Fruit fly (Drosophila melanogaster) whole organism, embryonic: ENCODE data around the gene CG31358.
A peak's percentile ranks its signal among the peaks of the same experiment; 100 is the strongest.

Source experiments
- Antp ChIP-seq: fragments of 200-800 bp; sonication (Bioruptor generic); optimal IDR thresholded peaks from 3 replicates; lab custom pipeline; 2016; ENCODE audit warnings: missing biosample characterization, missing genetic modification characterization
- CG10366 ChIP-seq: fragments of 200-800 bp; sonication (Bioruptor generic); IDR thresholded peaks from 2 replicates; pipeline ENCODE4 v1.3.6; 2022; ENCODE audit warnings: missing biosample characterization, missing genetic modification characterization
- CG10654 ChIP-seq: fragments of 200-800 bp; sonication (Bioruptor generic); optimal IDR thresholded peaks from 2 replicates; lab custom pipeline; 2016; ENCODE audit warnings: missing biosample characterization, missing genetic modification characterization
- CG11085 ChIP-seq: fragments of 200-800 bp; sonication (Bioruptor generic); IDR thresholded peaks from 2 replicates; pipeline ENCODE4 v1.3.6; 2022; ENCODE audit warnings: missing biosample characterization, missing genetic modification characterization
- CG11247 ChIP-seq: fragments of 200-800 bp; sonication (Bioruptor generic); IDR thresholded peaks from 2 replicates; pipeline ENCODE4 v1.3.6; 2022; ENCODE audit warnings: missing biosample characterization, missing genetic modification characterization
- CG11504 ChIP-seq: fragments of 200-800 bp; sonication (Bioruptor generic); optimal IDR thresholded peaks from 3 replicates; lab custom pipeline; 2019; ENCODE audit warnings: missing biosample characterization, mild to moderate bottlenecking, missing genetic modification characterization, moderate library complexity
- CG11695 ChIP-seq: fragments of 200-800 bp; sonication (Bioruptor generic); IDR thresholded peaks from 3 replicates; pipeline ENCODE4 v1.3.6; 2022; ENCODE audit warnings: missing biosample characterization, missing genetic modification characterization
- CG12071 ChIP-seq: fragments of 200-800 bp; sonication (Bioruptor generic); optimal IDR thresholded peaks from 3 replicates; lab custom pipeline; 2018; ENCODE audit warnings: missing biosample characterization, mild to moderate bottlenecking, missing genetic modification characterization
- CG12155 ChIP-seq: fragments of 200-800 bp; sonication (Bioruptor generic); optimal IDR thresholded peaks from 3 replicates; lab custom pipeline; 2016; ENCODE audit warnings: missing biosample characterization, missing genetic modification characterization
- CG12659 ChIP-seq: fragments of 200-800 bp; sonication (Bioruptor generic); optimal IDR thresholded peaks from 3 replicates; lab custom pipeline; 2017; ENCODE audit warnings: mild to moderate bottlenecking, missing biosample characterization, missing genetic modification reagents, missing genetic modification characterization
- CG13424 ChIP-seq: fragments of 200-800 bp; sonication (Bioruptor generic); optimal IDR thresholded peaks from 2 replicates; lab custom pipeline; 2019; ENCODE audit warnings: missing biosample characterization, mild to moderate bottlenecking, missing genetic modification characterization, moderate library complexity
- CG13894 ChIP-seq: fragments of 200-800 bp; sonication (Bioruptor generic); optimal IDR thresholded peaks from 3 replicates; lab custom pipeline; 2018; ENCODE audit warnings: missing biosample characterization, mild to moderate bottlenecking, missing genetic modification characterization, moderate library complexity
- CG15011 ChIP-seq: fragments of 200-800 bp; sonication (Bioruptor generic); optimal IDR thresholded peaks from 3 replicates; lab custom pipeline; 2018; ENCODE audit warnings: missing biosample characterization, mild to moderate bottlenecking, missing genetic modification characterization
- CG15514 ChIP-seq: fragments of 200-800 bp; sonication (Bioruptor generic); optimal IDR thresholded peaks from 3 replicates; lab custom pipeline; 2017; ENCODE audit warnings: missing biosample characterization, missing genetic modification characterization, mild to moderate bottlenecking, moderate library complexity, missing genetic modification reagents
- CG18011 ChIP-seq: fragments of 200-800 bp; sonication (Bioruptor generic); optimal IDR thresholded peaks from 2 replicates; lab custom pipeline; 2017; ENCODE audit warnings: missing biosample characterization, missing genetic modification characterization, mild to moderate bottlenecking, moderate library complexity, missing genotype
- CG18476 ChIP-seq: fragments of 200-800 bp; sonication (Bioruptor generic); optimal IDR thresholded peaks from 2 replicates; lab custom pipeline; 2016; ENCODE audit warnings: missing biosample characterization, mild to moderate bottlenecking, missing genetic modification characterization
- CG18764 ChIP-seq: fragments of 200-800 bp; sonication (Bioruptor generic); optimal IDR thresholded peaks from 3 replicates; lab custom pipeline; 2016; ENCODE audit warnings: missing biosample characterization, missing genetic modification characterization
- CG2889 ChIP-seq: fragments of 200-800 bp; sonication (Bioruptor generic); IDR thresholded peaks from 3 replicates; pipeline ENCODE4 v1.3.6; 2022; ENCODE audit warnings: missing biosample characterization, missing genetic modification characterization
- CG3407 ChIP-seq: fragments of 200-800 bp; sonication (Bioruptor generic); optimal IDR thresholded peaks from 2 replicates; lab custom pipeline; 2018; ENCODE audit warnings: missing biosample characterization, mild to moderate bottlenecking, missing genetic modification characterization
- CG3847 ChIP-seq: fragments of 200-800 bp; sonication (Bioruptor generic); IDR thresholded peaks from 2 replicates; pipeline ENCODE4 v1.3.6; 2022; ENCODE audit warnings: missing biosample characterization, missing genetic modification characterization
- CG4360 ChIP-seq: fragments of 200-800 bp; sonication (Bioruptor generic); IDR thresholded peaks from 2 replicates; pipeline ENCODE4 v1.3.6; 2022; ENCODE audit warnings: missing biosample characterization, missing genetic modification characterization
- CG6765 ChIP-seq: fragments of 200-800 bp; sonication (Bioruptor generic); optimal IDR thresholded peaks from 3 replicates; lab custom pipeline; 2017; ENCODE audit warnings: missing biosample characterization, mild to moderate bottlenecking, missing genetic modification characterization
- CG7839 ChIP-seq: fragments of 200-800 bp; sonication (Bioruptor generic); optimal IDR thresholded peaks from 3 replicates; lab custom pipeline; 2018; ENCODE audit warnings: missing biosample characterization, mild to moderate bottlenecking, missing genetic modification characterization, moderate library complexity
- CG8281 ChIP-seq: fragments of 200-800 bp; sonication (Bioruptor generic); optimal IDR thresholded peaks from 2 replicates; lab custom pipeline; 2018; ENCODE audit warnings: missing biosample characterization, mild to moderate bottlenecking, missing genetic modification characterization, moderate library complexity
- CG8388 ChIP-seq: fragments of 200-800 bp; sonication (Bioruptor generic); optimal IDR thresholded peaks from 2 replicates; lab custom pipeline; 2019; ENCODE audit warnings: missing biosample characterization, mild to moderate bottlenecking, missing genetic modification characterization, moderate library complexity
- CHES-1-like ChIP-seq: fragments of 200-800 bp; sonication (Bioruptor generic); optimal IDR thresholded peaks from 2 replicates; lab custom pipeline; 2016; ENCODE audit warnings: missing biosample characterization, missing genetic modification characterization
- Camta ChIP-seq: fragments of 200-800 bp; sonication (Bioruptor generic); optimal IDR thresholded peaks from 2 replicates; lab custom pipeline; 2016; ENCODE audit warnings: missing biosample characterization, missing genetic modification characterization
- Chrac-16 ChIP-seq: fragments of 200-800 bp; sonication (Bioruptor generic); optimal IDR thresholded peaks from 3 replicates; lab custom pipeline; 2016; ENCODE audit warnings: missing biosample characterization, missing genetic modification characterization
- Dip3 ChIP-seq: fragments of 200-800 bp; sonication (Bioruptor generic); optimal IDR thresholded peaks from 3 replicates; lab custom pipeline; 2016; ENCODE audit warnings: missing biosample characterization, missing genetic modification characterization
- Gug ChIP-seq: fragments of 200-800 bp; sonication (Bioruptor generic); IDR thresholded peaks from 4 replicates; pipeline ENCODE4 v1.3.6; 2022; ENCODE audit warnings: missing biosample characterization, missing genetic modification characterization
- Lhr ChIP-seq: fragments of 200-800 bp; sonication (Bioruptor generic); optimal IDR thresholded peaks from 3 replicates; lab custom pipeline; 2017; ENCODE audit warnings: mild to moderate bottlenecking, missing biosample characterization, missing genetic modification reagents, missing genetic modification characterization
- NFAT ChIP-seq: fragments of 200-800 bp; sonication (Bioruptor generic); IDR thresholded peaks from 2 replicates; pipeline ENCODE4 v1.3.6; 2022; ENCODE audit warnings: missing biosample characterization, missing genetic modification characterization
- Poxn ChIP-seq: fragments of 200-800 bp; sonication (Bioruptor generic); IDR thresholded peaks from 2 replicates; pipeline ENCODE4 v1.3.6; 2022; ENCODE audit warnings: missing biosample characterization, missing genetic modification characterization
- Ptx1 ChIP-seq: fragments of 200-800 bp; sonication (Bioruptor generic); IDR thresholded peaks from 2 replicates; pipeline ENCODE4 v1.3.6; 2022; ENCODE audit warnings: missing biosample characterization, missing genetic modification characterization
- Xbp1 ChIP-seq: fragments of 200-800 bp; sonication (Bioruptor generic); optimal IDR thresholded peaks from 3 replicates; lab custom pipeline; 2016; ENCODE audit warnings: missing biosample characterization, mild to moderate bottlenecking, missing genetic modification characterization
- ci ChIP-seq: fragments of 200-800 bp; sonication (Bioruptor generic); IDR thresholded peaks from 3 replicates; pipeline ENCODE4 v1.3.6; 2022; ENCODE audit warnings: missing biosample characterization, missing genetic modification characterization
- croc ChIP-seq: fragments of 200-800 bp; sonication (Bioruptor generic); conservative IDR thresholded peaks from 3 replicates; pipeline ENCODE4 v1.3.6; 2022; ENCODE audit warnings: missing biosample characterization, missing genetic modification characterization
- crol ChIP-seq: fragments of 200-800 bp; sonication (Bioruptor generic); IDR thresholded peaks from 2 replicates; pipeline ENCODE4 v1.3.6; 2022; ENCODE audit warnings: missing biosample characterization, missing genetic modification characterization
- emc ChIP-seq: fragments of 200-800 bp; sonication (Bioruptor generic); optimal IDR thresholded peaks from 2 replicates; lab custom pipeline; 2016; ENCODE audit warnings: missing biosample characterization, missing genetic modification characterization
- esg ChIP-seq: fragments of 200-800 bp; sonication (Bioruptor generic); conservative IDR thresholded peaks from 2 replicates; pipeline ENCODE4 v1.3.6; 2022; ENCODE audit warnings: missing biosample characterization, missing genetic modification characterization
- fd96Cb ChIP-seq: fragments of 200-800 bp; sonication (Bioruptor generic); optimal IDR thresholded peaks from 2 replicates; lab custom pipeline; 2018; ENCODE audit warnings: missing biosample characterization, mild to moderate bottlenecking, missing genetic modification characterization, moderate library complexity
- ken ChIP-seq: fragments of 200-800 bp; sonication (Bioruptor generic); IDR thresholded peaks from 3 replicates; pipeline ENCODE4 v1.3.6; 2022; ENCODE audit warnings: missing biosample characterization, missing genetic modification characterization
- pan ChIP-seq, 4 experiments: fragments of >200 bp in 3 of 4; fragments of 200-800 bp in 1 of 4; sonication (Bioruptor generic) in 1 of 4; optimal IDR thresholded peaks in 3 of 4; IDR thresholded peaks in 1 of 4; 2 replicates each; pipeline versions ENCODE4 v1.3.6 to Lab custom; 2017 to 2022; ENCODE audit warnings: missing biosample characterization in 2 of 4, missing genetic modification characterization in 2 of 4, mixed read lengths in 1 of 4
- pho ChIP-seq: fragments of 200-800 bp; sonication (Bioruptor generic); optimal IDR thresholded peaks from 2 replicates; lab custom pipeline; 2016; ENCODE audit warnings: missing biosample characterization, missing genetic modification characterization
- scrt ChIP-seq: fragments of 200-800 bp; sonication (Bioruptor generic); optimal IDR thresholded peaks from 2 replicates; lab custom pipeline; 2018; ENCODE audit warnings: missing biosample characterization, mild to moderate bottlenecking, missing genetic modification characterization, moderate library complexity
- tgo ChIP-seq: fragments of 200-800 bp; sonication (Bioruptor generic); IDR thresholded peaks from 3 replicates; pipeline ENCODE4 v1.3.6; 2022; ENCODE audit warnings: missing biosample characterization, missing genetic modification characterization
- tin ChIP-seq: fragments of 200-800 bp; sonication (Bioruptor generic); optimal IDR thresholded peaks from 3 replicates; lab custom pipeline; 2016; ENCODE audit warnings: missing biosample characterization, missing genetic modification characterization
- tna ChIP-seq: fragments of 200-800 bp; sonication (Bioruptor generic); IDR thresholded peaks from 2 replicates; pipeline ENCODE4 v1.3.6; 2022; ENCODE audit warnings: missing biosample characterization, missing genetic modification characterization; ENCODE audit not compliant: partially characterized antibody
- twi ChIP-seq: fragments of 200-800 bp; optimal IDR thresholded peaks from 2 replicates; lab custom pipeline; 2019; ENCODE audit warnings: missing biosample characterization, mild to moderate bottlenecking, missing genetic modification characterization, moderate library complexity
- vnd ChIP-seq: fragments of 200-800 bp; sonication (Bioruptor generic); IDR thresholded peaks from 3 replicates; pipeline ENCODE4 v1.3.6; 2022; ENCODE audit warnings: missing biosample characterization, missing genetic modification characterization; ENCODE audit not compliant: partially characterized antibody

CG31358 gene

dm6 chr3R:12078961-12079360, 47.4 kb upstream of the CG31358 start (continued):
- TF ChIP-seq esg (GFP tag; lab: Robert Waterston, UW) (peak; percentile 74), emc (no peak), CG11695 (peak; percentile 85; the same call in 2 of the 3 replicates), CG8281 (tag; lab: Kevin White, UChicago) (peak; percentile 42), Gug (GFP tag; lab: Robert Waterston, UW) (peak; percentile 49; the same call in 3 of the 4 replicates), CG13894 (tag; lab: Kevin White, UChicago) (peak; percentile 82), CG10366 (peak; percentile 83), scrt (peak; percentile 69), CG18764 (GFP tag; lab: Kevin White, UChicago) (peak; percentile 17), tna (GFP tag; lab: Robert Waterston, UW) (no peak), Xbp1 (peak; percentile 67), CG15011 (peak; percentile 57), CG3407 (GFP tag; lab: Kevin White, UChicago) (no peak), Chrac-16 (GFP tag; lab: Kevin White, UChicago) (peak; percentile 20), fd96Cb (tag; lab: Kevin White, UChicago) (peak; percentile 70), CG11085 (GFP tag; lab: Robert Waterston, UW) (peak; percentile 81), NFAT (GFP tag; lab: Robert Waterston, UW) (peak; percentile 74; the same call in 1 of the 2 replicates), Lhr (GFP tag; lab: Kevin White, UChicago) (no peak), CHES-1-like (GFP tag; lab: Kevin White, UChicago) (no peak), ci (GFP tag; lab: Robert Waterston, UW) (peak; percentile 91), tin (peak; percentile 53), crol (GFP tag; lab: Robert Waterston, UW) (no peak), tgo (GFP tag; lab: Robert Waterston, UW) (peak; percentile 86), Antp (GFP tag; lab: Kevin White, UChicago) (no peak), CG8388 (GFP tag; lab: Kevin White, UChicago) (peak; percentile 69), Poxn (peak; percentile 27; the same call in 1 of the 2 replicates), CG4360 (GFP tag; lab: Robert Waterston, UW) (peak; percentile 40), CG10654 (GFP tag; lab: Kevin White, UChicago) (peak; percentile 48), CG11504 (tag; lab: Kevin White, UChicago) (peak; percentile 86), CG12659 (GFP tag; lab: Kevin White, UChicago) (peak; percentile 77), CG6765 (GFP tag; lab: Kevin White, UChicago) (peak; percentile 66), pan (optimal IDR thresholded peaks at IDR 0.05; lab: Kevin White, UChicago) (no peak), pan (GFP tag; optimal IDR thresholded peaks at IDR 0.05 in 1 of 2, IDR thresholded peaks at IDR 0.05 in 1 of 2) (peak in 1 of 2 experiments; percentile 92), CG7839 (tag; lab: Kevin White, UChicago) (peak; percentile 86), pho (GFP tag; lab: Kevin White, UChicago) (no peak), CG18476 (no peak), CG2889 (GFP tag; lab: Robert Waterston, UW) (peak; percentile 55; the same call in 2 of the 3 replicates), vnd (GFP tag; lab: Robert Waterston, UW) (no peak), croc (peak; percentile 48; the same call in 2 of the 3 replicates), ken (GFP tag; lab: Robert Waterston, UW) (peak; percentile 72; the same call in 2 of the 3 replicates), CG12071 (no peak), Ptx1 (GFP tag; lab: Robert Waterston, UW) (peak; percentile 86), CG12155 (peak; percentile 40), Camta (GFP tag; lab: Kevin White, UChicago) (no peak), CG11247 (peak; percentile 68), Dip3 (GFP tag; lab: Kevin White, UChicago) (no peak), CG13424 (peak; percentile 86), CG15514 (GFP tag; lab: Kevin White, UChicago) (peak; percentile 77), CG3847 (GFP tag; lab: Robert Waterston, UW) (peak; percentile 66), CG18011 (GFP tag; lab: Kevin White, UChicago) (peak; percentile 24), twi (tag; lab: Kevin White, UChicago) (no peak)
